Worm (Caenorhabditis elegans) whole organism, L2 larva: ENCODE data around the gene C33B4.4.

Source experiments
- F13H6.1 ChIP-seq: sonication (generic microtip); optimal IDR thresholded peaks from 2 replicates; lab custom pipeline; 2016; ENCODE audit warnings: missing genetic modification characterization, missing compliant biosample characterization
- R02D3.7 ChIP-seq: fragments of 150-350 bp; optimal IDR thresholded peaks from 2 replicates; lab custom pipeline; 2014; ENCODE audit warnings: missing biosample characterization, missing genetic modification characterization
- Y55F3AM.14 ChIP-seq: fragments of 200-800 bp; sonication (Bioruptor generic); optimal IDR thresholded peaks from 2 replicates; lab custom pipeline; 2018; ENCODE audit warnings: mild to moderate bottlenecking, missing genetic modification characterization, missing compliant biosample characterization
- ZK546.5 ChIP-seq: sonication (generic microtip); optimal IDR thresholded peaks from 2 replicates; lab custom pipeline; 2017; ENCODE audit warnings: missing biosample characterization, missing genetic modification characterization
- alr-1 ChIP-seq: fragments of 150-350 bp; optimal IDR thresholded peaks from 2 replicates; lab custom pipeline; 2014; ENCODE audit warnings: missing biosample characterization, missing genetic modification characterization
- aly-2 ChIP-seq: fragments of 150-350 bp; optimal IDR thresholded peaks from 2 replicates; lab custom pipeline; 2014; ENCODE audit warnings: missing biosample characterization, missing genetic modification characterization
- ama-1 ChIP-seq: fragments of 150-350 bp; optimal IDR thresholded peaks from 2 replicates; lab custom pipeline; 2018; ENCODE audit warnings: inconsistent platforms
- blmp-1 ChIP-seq: sonication (generic microtip); optimal IDR thresholded peaks from 2 replicates; lab custom pipeline; 2017; ENCODE audit warnings: missing genetic modification characterization, mild to moderate bottlenecking, missing compliant biosample characterization, antibody characterized with exemption, moderate library complexity; ENCODE audit not compliant: insufficient read depth
- ceh-16 ChIP-seq: fragments of 150-350 bp; optimal IDR thresholded peaks from 2 replicates; lab custom pipeline; 2014; ENCODE audit warnings: missing biosample characterization, missing genetic modification characterization
- ceh-82 ChIP-seq: fragments of 150-350 bp; optimal IDR thresholded peaks from 2 replicates; lab custom pipeline; 2014; ENCODE audit warnings: missing biosample characterization, missing genetic modification characterization
- crh-2 ChIP-seq: sonication (generic microtip); optimal IDR thresholded peaks from 2 replicates; lab custom pipeline; 2017; ENCODE audit warnings: missing biosample characterization, missing genetic modification characterization
- dmd-4 ChIP-seq: sonication (generic microtip); optimal IDR thresholded peaks from 2 replicates; lab custom pipeline; 2017; ENCODE audit warnings: missing biosample characterization, missing genetic modification characterization
- elt-1 ChIP-seq: fragments of 150-350 bp; optimal IDR thresholded peaks from 2 replicates; lab custom pipeline; 2014; ENCODE audit warnings: missing biosample characterization, missing genetic modification characterization
- elt-3 ChIP-seq: sonication (generic microtip); optimal IDR thresholded peaks from 2 replicates; lab custom pipeline; 2017; ENCODE audit warnings: missing biosample characterization, missing genetic modification characterization
- fos-1 ChIP-seq: fragments of 150-350 bp; optimal IDR thresholded peaks from 2 replicates; lab custom pipeline; 2014; ENCODE audit warnings: missing biosample characterization, missing genetic modification characterization
- gmeb-1 ChIP-seq: fragments of 150-350 bp; optimal IDR thresholded peaks from 2 replicates; lab custom pipeline; 2014; ENCODE audit warnings: missing biosample characterization, missing genetic modification characterization
- lin-11 ChIP-seq: fragments of 150-350 bp; sonication (generic microtip); optimal IDR thresholded peaks from 2 replicates; lab custom pipeline; 2014; ENCODE audit warnings: missing biosample characterization, missing genetic modification characterization, inconsistent platforms, mixed read lengths
- lin-13 ChIP-seq: fragments of 150-350 bp; optimal IDR thresholded peaks from 2 replicates; lab custom pipeline; 2014; ENCODE audit warnings: missing biosample characterization, missing genetic modification reagents, missing genetic modification characterization
- lin-39 ChIP-seq: fragments of 150-350 bp; optimal IDR thresholded peaks from 2 replicates; lab custom pipeline; 2014; ENCODE audit warnings: missing biosample characterization, missing genetic modification reagents, missing genetic modification characterization
- mab-5 ChIP-seq: fragments of 150-350 bp; optimal IDR thresholded peaks from 2 replicates; lab custom pipeline; 2014; ENCODE audit warnings: missing biosample characterization, missing genetic modification characterization
- mbf-1 ChIP-seq: sonication (generic microtip); optimal IDR thresholded peaks from 2 replicates; lab custom pipeline; 2017; ENCODE audit warnings: missing biosample characterization, missing genetic modification characterization
- mdl-1 ChIP-seq, 2 experiments: fragments of 150-350 bp in 1 of 2; sonication (generic microtip) in 1 of 2; optimal IDR thresholded peaks; 2 replicates each; lab custom pipeline; 2017; ENCODE audit warnings: missing biosample characterization in 2 of 2, missing genetic modification characterization in 2 of 2
- nhr-10 ChIP-seq: sonication (generic microtip); optimal IDR thresholded peaks from 2 replicates; lab custom pipeline; 2017; ENCODE audit warnings: missing biosample characterization, missing genetic modification characterization
- nhr-129 ChIP-seq: fragments of 150-350 bp; optimal IDR thresholded peaks from 2 replicates; lab custom pipeline; 2014; ENCODE audit warnings: missing biosample characterization, missing genetic modification characterization
- nhr-21 ChIP-seq: fragments of 150-350 bp; optimal IDR thresholded peaks from 2 replicates; lab custom pipeline; 2014; ENCODE audit warnings: missing biosample characterization, missing genetic modification characterization
- nhr-25 ChIP-seq: fragments of 150-350 bp; sonication (generic microtip); optimal IDR thresholded peaks from 3 replicates; lab custom pipeline; 2014; ENCODE audit warnings: missing biosample characterization, missing genetic modification characterization
- nhr-6 ChIP-seq: fragments of 150-350 bp; optimal IDR thresholded peaks from 2 replicates; lab custom pipeline; 2014; ENCODE audit warnings: missing biosample characterization, missing genetic modification characterization
- nhr-77 ChIP-seq: fragments of 150-350 bp; optimal IDR thresholded peaks from 2 replicates; lab custom pipeline; 2014; ENCODE audit warnings: missing biosample characterization, missing genetic modification characterization
- peb-1 ChIP-seq: fragments of 150-350 bp; optimal IDR thresholded peaks from 2 replicates; lab custom pipeline; 2014; ENCODE audit warnings: missing biosample characterization, missing genetic modification characterization
- sem-4 ChIP-seq: fragments of 150-350 bp; optimal IDR thresholded peaks from 2 replicates; lab custom pipeline; 2014; ENCODE audit warnings: missing biosample characterization, missing genetic modification reagents, missing genetic modification characterization
- sma-9 ChIP-seq, 2 experiments: fragments of 150-350 bp in 1 of 2; sonication (generic microtip) in 1 of 2; optimal IDR thresholded peaks; 2 replicates each; lab custom pipeline; 2014 to 2016; ENCODE audit warnings: missing genetic modification characterization in 2 of 2, mild to moderate bottlenecking in 1 of 2, missing biosample characterization in 1 of 2, missing compliant biosample characterization in 1 of 2, missing genetic modification reagents in 1 of 2, moderate library complexity in 1 of 2
- snpc-4 ChIP-seq: fragments of 150-350 bp; optimal IDR thresholded peaks from 2 replicates; lab custom pipeline; 2014; ENCODE audit warnings: missing biosample characterization, missing genetic modification characterization
- unc-39 ChIP-seq: fragments of 150-350 bp; optimal IDR thresholded peaks from 2 replicates; lab custom pipeline; 2014; ENCODE audit warnings: missing biosample characterization, missing genetic modification characterization
- unc-55 ChIP-seq: fragments of 150-350 bp; sonication (generic microtip); optimal IDR thresholded peaks from 3 replicates; lab custom pipeline; 2014; ENCODE audit warnings: missing biosample characterization, missing genetic modification reagents, missing genetic modification characterization
- zag-1 ChIP-seq: fragments of 150-350 bp; optimal IDR thresholded peaks from 2 replicates; lab custom pipeline; 2014; ENCODE audit warnings: missing biosample characterization, missing genetic modification characterization
- ztf-1 ChIP-seq: fragments of 200-800 bp; sonication (Bioruptor generic); conservative IDR thresholded peaks from 2 replicates; pipeline ENCODE4 v1.3.6; 2022; ENCODE audit warnings: missing genetic modification characterization, missing compliant biosample characterization
- ztf-11 ChIP-seq: sonication (generic microtip); optimal IDR thresholded peaks from 2 replicates; lab custom pipeline; 2017; ENCODE audit warnings: missing biosample characterization, missing genetic modification characterization

C33B4.4 gene

ce11 chrII:11343300-11343869 lies 39.9 kb downstream of the C33B4.4 start, which contains the start of gene lgc-20:
Gene lgc-20, minus strand, starts transcription at chrII:11343610.
- TF ChIP-seq ama-1 (lab: Kevin White, UChicago) (no peak), nhr-10 (tag; lab: Kevin White, UChicago) (no peak), peb-1 (tag; lab: Kevin White, UChicago) (no peak), mdl-1 (tag; optimal IDR thresholded peaks at IDR 0.05; lab: Kevin White, UChicago) (no peak), ceh-16 (no peak), gmeb-1 (tag; lab: Kevin White, UChicago) (no peak), nhr-6 (no peak), lin-39 (tag; lab: Kevin White, UChicago) (no peak), crh-2 (tag; lab: Kevin White, UChicago) (no peak), ZK546.5 (no peak), unc-39 (tag; lab: Kevin White, UChicago) (no peak), elt-3 (no peak), nhr-25 (tag; lab: Kevin White, UChicago) (no peak), aly-2 (tag; lab: Kevin White, UChicago) (no peak), elt-1 (tag; lab: Kevin White, UChicago) (no peak)

ce11 chrII:11339507-11339906 lies 43.7 kb downstream of the C33B4.4 start, which contains the start of gene rmd-3:
Gene rmd-3, minus strand, starts transcription at chrII:11339607.
- TF ChIP-seq alr-1 (tag; lab: Kevin White, UChicago) (no peak), Y55F3AM.14 (GFP tag; lab: Kevin White, UChicago) (no peak), crh-2 (tag; lab: Kevin White, UChicago) (no peak), nhr-129 (tag; lab: Kevin White, UChicago) (no peak), mab-5 (tag; lab: Kevin White, UChicago) (no peak), ztf-1 (GFP tag; lab: Robert Waterston, UW) (no peak), lin-13 (GFP tag; lab: Kevin White, UChicago) (no peak), mdl-1 (tag; optimal IDR thresholded peaks at IDR 0.05; lab: Kevin White, UChicago) (no peak), lin-11 (no peak), ZK546.5 (no peak), snpc-4 (tag; lab: Kevin White, UChicago) (no peak), fos-1 (no peak), zag-1 (tag; lab: Kevin White, UChicago) (no peak), elt-1 (tag; lab: Kevin White, UChicago) (no peak), sma-9 (GFP tag; optimal IDR thresholded peaks at IDR 0.05; lab: Kevin White, UChicago) (no peak), sma-9 (tag; optimal IDR thresholded peaks at IDR 0.05; lab: Kevin White, UChicago) (no peak)

DNA sequence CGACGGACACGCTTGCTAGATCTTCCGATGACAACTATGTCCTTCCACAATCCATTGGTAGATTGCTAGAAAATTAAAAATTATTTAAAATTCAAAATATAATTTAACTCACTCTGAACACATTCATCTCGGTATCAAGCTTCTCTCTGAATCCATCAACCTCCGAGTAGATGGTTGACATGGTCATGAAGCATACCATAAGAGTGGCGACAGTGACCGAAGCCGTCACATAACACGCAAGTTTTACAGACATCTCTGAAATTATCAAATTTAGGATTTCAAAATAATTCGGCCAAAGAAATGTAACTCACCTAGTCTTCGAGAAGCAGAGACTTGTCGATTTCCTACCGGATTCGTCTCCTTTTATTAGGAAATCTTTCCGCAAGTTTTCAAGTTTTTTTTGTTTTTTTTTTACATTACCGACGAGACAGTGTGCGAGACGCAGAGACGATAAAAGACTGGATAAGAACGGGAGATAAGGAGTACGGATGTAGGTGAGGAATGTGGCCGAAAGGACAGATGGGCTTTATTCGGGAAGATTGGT lies 45.7 kb downstream of the C33B4.4 start, which contains the start of gene sqt-1:
Gene sqt-1, minus strand, starts transcription at position 341 of the 544 bp plus-strand sequence.
- TF ChIP-seq elt-3 = no peak
- no peak for TF ChIP-seq peb-1 (tag; lab: Kevin White, UChicago)
- no peak for TF ChIP-seq lin-13 (GFP tag; lab: Kevin White, UChicago)
- TF ChIP-seq R02D3.7 (tag; lab: Kevin White, UChicago) = no peak
- no peak for TF ChIP-seq nhr-6
- no peak for TF ChIP-seq zag-1 (tag; lab: Kevin White, UChicago)
- no peak for TF ChIP-seq F13H6.1 (tag; lab: Kevin White, UChicago)
- TF ChIP-seq dmd-4 (tag; lab: Kevin White, UChicago) = no peak
- TF ChIP-seq blmp-1 (tag; lab: Kevin White, UChicago) = no peak
- TF ChIP-seq unc-55 (GFP tag; lab: Kevin White, UChicago) = peak; percentile 64
- no peak for TF ChIP-seq ceh-82 (tag; lab: Kevin White, UChicago)
- TF ChIP-seq elt-1 (tag; lab: Kevin White, UChicago) = no peak
- TF ChIP-seq ceh-16 = no peak
- no peak for TF ChIP-seq mbf-1 (tag; lab: Kevin White, UChicago)
- no peak for TF ChIP-seq ztf-11
- peak; percentile 36 for TF ChIP-seq nhr-21
- no peak for TF ChIP-seq nhr-77 (tag; lab: Kevin White, UChicago)
- TF ChIP-seq nhr-10 (tag; lab: Kevin White, UChicago) = no peak
- peak; percentile 37 for TF ChIP-seq sem-4 (tag; lab: Kevin White, UChicago)
- no peak for TF ChIP-seq snpc-4 (tag; lab: Kevin White, UChicago)
- TF ChIP-seq ztf-1 (GFP tag; lab: Robert Waterston, UW) = no peak
- no peak for TF ChIP-seq lin-39 (tag; lab: Kevin White, UChicago)
- peak; percentile 69 for TF ChIP-seq ama-1 (lab: Kevin White, UChicago)
